Fruit fly (Drosophila melanogaster): ENCODE data around the gene DNAlig3.

dm6 chr3R:12411449-12411848 is 9.8 kb upstream of the DNAlig3 start:
- no peak for TF ChIP-seq pan (optimal IDR thresholded peaks at IDR 0.05)
- TF ChIP-seq Dll (optimal IDR thresholded peaks at IDR 0.05), result no peak
- no peak for TF ChIP-seq usp (GFP tag; optimal IDR thresholded peaks at IDR 0.05)

All from whole organism.